Worm (Caenorhabditis elegans): Measurements from ENCODE around the gene sea-1.

The sea-1 gene

ce11 chrII:3673493-3673892 lies at the start of gene sea-1:
Gene sea-1 (minus strand): TSS chrII:3673593.
- TF ChIP-seq ztf-23 (GFP tag; IDR thresholded peaks at IDR 0.05) (no peak), T22C8.4 (GFP tag; IDR thresholded peaks at IDR 0.05) (no peak), ztf-29 (GFP tag; IDR thresholded peaks at IDR 0.05) (no peak), tab-1 (GFP tag; IDR thresholded peaks at IDR 0.05) (no peak), klf-2 (GFP tag; conservative IDR thresholded peaks at IDR 0.05) (no peak), ref-1 (GFP tag; conservative IDR thresholded peaks at IDR 0.05) (no peak), med-1 (GFP tag; optimal IDR thresholded peaks at IDR 0.05; ENCODE audit: insufficient read depth) (no peak), flt-1 (GFP tag; IDR thresholded peaks at IDR 0.05) (no peak), cog-1 (tag; optimal IDR thresholded peaks at IDR 0.05) (no peak)

DNA sequence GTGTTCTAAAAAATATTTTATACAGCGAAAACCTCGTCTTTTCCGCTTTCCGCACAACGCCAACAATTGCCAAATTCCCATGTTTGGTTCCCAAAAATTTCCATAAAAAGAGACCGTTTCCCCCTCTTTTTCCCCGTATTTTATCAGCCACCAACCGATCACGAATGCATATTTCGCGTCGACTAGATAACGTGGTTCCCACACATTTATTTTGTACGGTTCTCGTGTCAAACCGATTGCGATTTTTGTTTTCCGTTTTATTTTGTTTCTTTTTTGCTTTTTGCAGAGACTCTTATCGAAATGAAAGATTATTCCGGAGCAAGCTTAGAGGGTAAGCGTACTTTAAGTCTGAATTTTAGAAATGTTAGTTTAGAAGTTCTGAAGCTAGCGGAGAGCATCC lies 47.6 kb upstream of the sea-1 start, which contains the start of gene C46E10.3:
TSS of gene C46E10.3 (plus strand) at position 301 of the 400 bp plus-strand sequence.
- TF ChIP-seq flt-1 (GFP tag; IDR thresholded peaks at IDR 0.05) (no peak), ref-1 (GFP tag; conservative IDR thresholded peaks at IDR 0.05) (no peak), klf-2 (GFP tag; conservative IDR thresholded peaks at IDR 0.05) (no peak), cog-1 (tag; optimal IDR thresholded peaks at IDR 0.05) (no peak), tab-1 (GFP tag; IDR thresholded peaks at IDR 0.05) (no peak), T22C8.4 (GFP tag; IDR thresholded peaks at IDR 0.05) (no peak), ztf-23 (GFP tag; IDR thresholded peaks at IDR 0.05) (no peak), med-1 (GFP tag; optimal IDR thresholded peaks at IDR 0.05; ENCODE audit: insufficient read depth) (no peak), ztf-29 (GFP tag; IDR thresholded peaks at IDR 0.05) (no peak)

DNA sequence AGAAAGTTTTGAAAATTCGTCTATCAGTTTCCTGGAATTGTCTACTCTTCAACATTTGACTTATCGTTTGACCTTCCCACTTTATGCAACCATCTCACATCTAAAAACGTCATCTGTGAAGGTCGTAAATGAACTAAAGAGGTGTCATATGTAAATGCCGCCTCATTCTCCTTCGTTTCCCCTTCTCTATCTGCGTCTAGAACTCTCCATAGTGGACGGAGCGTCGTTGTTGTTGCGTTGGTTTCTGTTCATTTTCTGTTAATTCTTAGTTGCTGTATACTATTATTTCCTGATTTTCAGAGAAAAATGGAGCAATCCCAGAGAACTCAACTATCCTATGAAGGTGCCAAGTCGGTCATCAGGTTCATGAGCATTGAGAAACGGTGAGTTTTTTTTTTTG lies 43.6 kb upstream of the sea-1 start, which contains the start of gene fbxc-52:
TSS of gene fbxc-52 (plus strand) at position 301 of the 400 bp plus-strand sequence.
- TF ChIP-seq ref-1 (GFP tag; conservative IDR thresholded peaks at IDR 0.05) (no peak), ztf-23 (GFP tag; IDR thresholded peaks at IDR 0.05) (no peak), flt-1 (GFP tag; IDR thresholded peaks at IDR 0.05) (no peak), tab-1 (GFP tag; IDR thresholded peaks at IDR 0.05) (no peak), T22C8.4 (GFP tag; IDR thresholded peaks at IDR 0.05) (no peak), klf-2 (GFP tag; conservative IDR thresholded peaks at IDR 0.05) (no peak), ztf-29 (GFP tag; IDR thresholded peaks at IDR 0.05) (no peak), med-1 (GFP tag; optimal IDR thresholded peaks at IDR 0.05; ENCODE audit: insufficient read depth) (no peak), cog-1 (tag; optimal IDR thresholded peaks at IDR 0.05) (no peak)

ce11 chrII:3716455-3716854 lies 43.1 kb upstream of the sea-1 start, which contains the start of gene srh-99:
Gene srh-99 (minus strand): TSS chrII:3716555.
- TF ChIP-seq tab-1 (GFP tag; IDR thresholded peaks at IDR 0.05): no peak
- TF ChIP-seq flt-1 (GFP tag; IDR thresholded peaks at IDR 0.05): no peak
- TF ChIP-seq ztf-29 (GFP tag; IDR thresholded peaks at IDR 0.05): no peak
- TF ChIP-seq ref-1 (GFP tag; conservative IDR thresholded peaks at IDR 0.05): no peak
- TF ChIP-seq klf-2 (GFP tag; conservative IDR thresholded peaks at IDR 0.05): no peak
- TF ChIP-seq med-1 (GFP tag; optimal IDR thresholded peaks at IDR 0.05; ENCODE audit: insufficient read depth): no peak
- TF ChIP-seq ztf-23 (GFP tag; IDR thresholded peaks at IDR 0.05): no peak
- TF ChIP-seq T22C8.4 (GFP tag; IDR thresholded peaks at IDR 0.05): no peak
- TF ChIP-seq cog-1 (tag; optimal IDR thresholded peaks at IDR 0.05): no peak

ce11 chrII:3714595-3714994 lies 41.2 kb upstream of the sea-1 start, which contains the start of gene srh-100:
Gene srh-100 (minus strand): TSS chrII:3714695.
- no peak for TF ChIP-seq ref-1 (GFP tag; conservative IDR thresholded peaks at IDR 0.05)
- no peak for TF ChIP-seq flt-1 (GFP tag; IDR thresholded peaks at IDR 0.05)
- no peak for TF ChIP-seq cog-1 (tag; optimal IDR thresholded peaks at IDR 0.05)
- TF ChIP-seq ztf-29 (GFP tag; IDR thresholded peaks at IDR 0.05): no peak
- TF ChIP-seq T22C8.4 (GFP tag; IDR thresholded peaks at IDR 0.05): no peak
- no peak for TF ChIP-seq klf-2 (GFP tag; conservative IDR thresholded peaks at IDR 0.05)
- no peak for TF ChIP-seq med-1 (GFP tag; optimal IDR thresholded peaks at IDR 0.05; ENCODE audit: insufficient read depth)
- no peak for TF ChIP-seq tab-1 (GFP tag; IDR thresholded peaks at IDR 0.05)

- TF ChIP-seq flt-1 (GFP tag; IDR thresholded peaks at IDR 0.05) (no peak), ztf-23 (GFP tag; IDR thresholded peaks at IDR 0.05) (no peak), T22C8.4 (GFP tag; IDR thresholded peaks at IDR 0.05) (no peak), med-1 (GFP tag; optimal IDR thresholded peaks at IDR 0.05; ENCODE audit: insufficient read depth) (no peak), klf-2 (GFP tag; conservative IDR thresholded peaks at IDR 0.05) (no peak), cog-1 (tag; optimal IDR thresholded peaks at IDR 0.05) (no peak), ref-1 (GFP tag; conservative IDR thresholded peaks at IDR 0.05) (no peak), ztf-29 (GFP tag; IDR thresholded peaks at IDR 0.05) (no peak), tab-1 (GFP tag; IDR thresholded peaks at IDR 0.05) (no peak)
Observed at ce11 chrII:3711047-3711446, 37.7 kb upstream of the sea-1 start, which contains the start of gene fbxc-53. Gene fbxc-53 (plus strand): TSS chrII:3711291.

- TF ChIP-seq cog-1 (tag; optimal IDR thresholded peaks at IDR 0.05): no peak
- no peak for TF ChIP-seq ztf-29 (GFP tag; IDR thresholded peaks at IDR 0.05)
- TF ChIP-seq med-1 (GFP tag; optimal IDR thresholded peaks at IDR 0.05; ENCODE audit: insufficient read depth): no peak
- no peak for TF ChIP-seq klf-2 (GFP tag; conservative IDR thresholded peaks at IDR 0.05)
- no peak for TF ChIP-seq T22C8.4 (GFP tag; IDR thresholded peaks at IDR 0.05)
- no peak for TF ChIP-seq tab-1 (GFP tag; IDR thresholded peaks at IDR 0.05)
- no peak for TF ChIP-seq ztf-23 (GFP tag; IDR thresholded peaks at IDR 0.05)
- no peak for TF ChIP-seq ref-1 (GFP tag; conservative IDR thresholded peaks at IDR 0.05)
- no peak for TF ChIP-seq flt-1 (GFP tag; IDR thresholded peaks at IDR 0.05)
Observed at ce11 chrII:3709255-3709654, 35.9 kb upstream of the sea-1 start, which contains the start of gene srx-110. Gene srx-110 (plus strand): TSS chrII:3709555.

- TF ChIP-seq cog-1 (tag; optimal IDR thresholded peaks at IDR 0.05) (no peak), flt-1 (GFP tag; IDR thresholded peaks at IDR 0.05) (no peak)
Observed at ce11 chrII:3705320-3705719, 31.9 kb upstream of the sea-1 start, which contains the start of gene srx-108. Gene srx-108 (plus strand): TSS chrII:3705620.

DNA sequence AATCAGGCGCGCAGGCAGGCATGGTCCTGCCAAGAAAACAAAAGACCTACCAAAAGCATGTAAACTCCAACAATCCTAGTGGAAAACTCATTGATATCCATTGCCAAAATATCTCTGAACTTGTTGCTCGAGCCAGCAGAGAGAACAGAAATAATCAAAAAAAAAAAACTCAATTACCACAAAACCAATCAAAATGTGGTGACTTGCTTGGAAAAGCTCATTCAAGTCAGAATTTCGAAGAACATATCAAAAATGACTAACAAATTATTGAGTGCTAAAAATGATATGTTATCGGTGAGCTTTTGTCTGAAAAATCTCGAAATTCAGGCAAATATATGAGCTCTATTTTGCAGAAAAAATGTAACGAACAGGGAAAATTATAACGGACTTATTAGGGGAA lies 27.9 kb upstream of the sea-1 start, which contains the start of gene srx-105:
TSS of gene srx-105 (minus strand) at position 101 of the 400 bp plus-strand sequence.
- TF ChIP-seq tab-1 (GFP tag; IDR thresholded peaks at IDR 0.05) (no peak), klf-2 (GFP tag; conservative IDR thresholded peaks at IDR 0.05) (no peak), cog-1 (tag; optimal IDR thresholded peaks at IDR 0.05) (no peak), ztf-23 (GFP tag; IDR thresholded peaks at IDR 0.05) (no peak), med-1 (GFP tag; optimal IDR thresholded peaks at IDR 0.05; ENCODE audit: insufficient read depth) (no peak), ref-1 (GFP tag; conservative IDR thresholded peaks at IDR 0.05) (no peak), ztf-29 (GFP tag; IDR thresholded peaks at IDR 0.05) (no peak), T22C8.4 (GFP tag; IDR thresholded peaks at IDR 0.05) (no peak), flt-1 (GFP tag; IDR thresholded peaks at IDR 0.05) (no peak)
